Worm (Caenorhabditis elegans) whole organism, L2 larva: Measurements from ENCODE around the gene sdz-28.
A peak's percentile ranks its signal among the peaks of the same experiment; 100 is the strongest.

Experiments
- alr-1 ChIP-seq: fragments of 150-350 bp; optimal IDR thresholded peaks from 2 replicates; lab custom pipeline; 2014; ENCODE audit warnings: missing biosample characterization, missing genetic modification characterization
- blmp-1 ChIP-seq: sonication (generic microtip); optimal IDR thresholded peaks from 2 replicates; lab custom pipeline; 2017; ENCODE audit warnings: missing genetic modification characterization, mild to moderate bottlenecking, missing compliant biosample characterization, antibody characterized with exemption, moderate library complexity; ENCODE audit not compliant: insufficient read depth
- ceh-16 ChIP-seq: fragments of 150-350 bp; optimal IDR thresholded peaks from 2 replicates; lab custom pipeline; 2014; ENCODE audit warnings: missing biosample characterization, missing genetic modification characterization
- ceh-82 ChIP-seq: fragments of 150-350 bp; optimal IDR thresholded peaks from 2 replicates; lab custom pipeline; 2014; ENCODE audit warnings: missing biosample characterization, missing genetic modification characterization
- dmd-4 ChIP-seq: sonication (generic microtip); optimal IDR thresholded peaks from 2 replicates; lab custom pipeline; 2017; ENCODE audit warnings: missing biosample characterization, missing genetic modification characterization
- egl-27 ChIP-seq: sonication (generic microtip); optimal IDR thresholded peaks from 3 replicates; lab custom pipeline; 2017; ENCODE audit warnings: missing biosample characterization, missing genetic modification reagents, missing genetic modification characterization
- elt-1 ChIP-seq: fragments of 150-350 bp; optimal IDR thresholded peaks from 2 replicates; lab custom pipeline; 2014; ENCODE audit warnings: missing biosample characterization, missing genetic modification characterization
- elt-3 ChIP-seq: sonication (generic microtip); optimal IDR thresholded peaks from 2 replicates; lab custom pipeline; 2017; ENCODE audit warnings: missing biosample characterization, missing genetic modification characterization
- fos-1 ChIP-seq: fragments of 150-350 bp; optimal IDR thresholded peaks from 2 replicates; lab custom pipeline; 2014; ENCODE audit warnings: missing biosample characterization, missing genetic modification characterization
- gmeb-1 ChIP-seq: fragments of 150-350 bp; optimal IDR thresholded peaks from 2 replicates; lab custom pipeline; 2014; ENCODE audit warnings: missing biosample characterization, missing genetic modification characterization
- lin-11 ChIP-seq: fragments of 150-350 bp; sonication (generic microtip); optimal IDR thresholded peaks from 2 replicates; lab custom pipeline; 2014; ENCODE audit warnings: missing biosample characterization, missing genetic modification characterization, inconsistent platforms, mixed read lengths
- lin-13 ChIP-seq: fragments of 150-350 bp; optimal IDR thresholded peaks from 2 replicates; lab custom pipeline; 2014; ENCODE audit warnings: missing biosample characterization, missing genetic modification reagents, missing genetic modification characterization
- mab-5 ChIP-seq: fragments of 150-350 bp; optimal IDR thresholded peaks from 2 replicates; lab custom pipeline; 2014; ENCODE audit warnings: missing biosample characterization, missing genetic modification characterization
- mbf-1 ChIP-seq: sonication (generic microtip); optimal IDR thresholded peaks from 2 replicates; lab custom pipeline; 2017; ENCODE audit warnings: missing biosample characterization, missing genetic modification characterization
- mdl-1 ChIP-seq, 2 experiments: fragments of 150-350 bp in 1 of 2; sonication (generic microtip) in 1 of 2; optimal IDR thresholded peaks; 2 replicates each; lab custom pipeline; 2017; ENCODE audit warnings: missing biosample characterization in 2 of 2, missing genetic modification characterization in 2 of 2
- nhr-10 ChIP-seq: sonication (generic microtip); optimal IDR thresholded peaks from 2 replicates; lab custom pipeline; 2017; ENCODE audit warnings: missing biosample characterization, missing genetic modification characterization
- nhr-11 ChIP-seq: fragments of 150-350 bp; optimal IDR thresholded peaks from 2 replicates; lab custom pipeline; 2014; ENCODE audit warnings: missing biosample characterization, missing genetic modification characterization
- nhr-12 ChIP-seq: fragments of 150-350 bp; optimal IDR thresholded peaks from 2 replicates; lab custom pipeline; 2014; ENCODE audit warnings: missing biosample characterization, missing genetic modification characterization
- nhr-21 ChIP-seq: fragments of 150-350 bp; optimal IDR thresholded peaks from 2 replicates; lab custom pipeline; 2014; ENCODE audit warnings: missing biosample characterization, missing genetic modification characterization
- nhr-23 ChIP-seq: fragments of 150-350 bp; optimal IDR thresholded peaks from 2 replicates; lab custom pipeline; 2014; ENCODE audit warnings: missing biosample characterization, missing genetic modification reagents, missing genetic modification characterization
- nhr-25 ChIP-seq: fragments of 150-350 bp; sonication (generic microtip); optimal IDR thresholded peaks from 3 replicates; lab custom pipeline; 2014; ENCODE audit warnings: missing biosample characterization, missing genetic modification characterization
- nhr-6 ChIP-seq: fragments of 150-350 bp; optimal IDR thresholded peaks from 2 replicates; lab custom pipeline; 2014; ENCODE audit warnings: missing biosample characterization, missing genetic modification characterization
- nhr-77 ChIP-seq: fragments of 150-350 bp; optimal IDR thresholded peaks from 2 replicates; lab custom pipeline; 2014; ENCODE audit warnings: missing biosample characterization, missing genetic modification characterization
- peb-1 ChIP-seq: fragments of 150-350 bp; optimal IDR thresholded peaks from 2 replicates; lab custom pipeline; 2014; ENCODE audit warnings: missing biosample characterization, missing genetic modification characterization
- skn-1 ChIP-seq: sonication (generic microtip); optimal IDR thresholded peaks from 2 replicates; lab custom pipeline; 2017; ENCODE audit warnings: missing biosample characterization, missing genetic modification characterization
- sma-3 ChIP-seq: sonication (generic microtip); optimal IDR thresholded peaks from 2 replicates; lab custom pipeline; 2016; ENCODE audit warnings: missing genetic modification reagents, missing genetic modification characterization, missing compliant biosample characterization
- sma-9 ChIP-seq, 2 experiments: fragments of 150-350 bp in 1 of 2; sonication (generic microtip) in 1 of 2; optimal IDR thresholded peaks; 2 replicates each; lab custom pipeline; 2014 to 2016; ENCODE audit warnings: missing genetic modification characterization in 2 of 2, mild to moderate bottlenecking in 1 of 2, missing biosample characterization in 1 of 2, missing compliant biosample characterization in 1 of 2, missing genetic modification reagents in 1 of 2, moderate library complexity in 1 of 2
- snpc-4 ChIP-seq: fragments of 150-350 bp; optimal IDR thresholded peaks from 2 replicates; lab custom pipeline; 2014; ENCODE audit warnings: missing biosample characterization, missing genetic modification characterization
- unc-39 ChIP-seq: fragments of 150-350 bp; optimal IDR thresholded peaks from 2 replicates; lab custom pipeline; 2014; ENCODE audit warnings: missing biosample characterization, missing genetic modification characterization
- unc-55 ChIP-seq: fragments of 150-350 bp; sonication (generic microtip); optimal IDR thresholded peaks from 3 replicates; lab custom pipeline; 2014; ENCODE audit warnings: missing biosample characterization, missing genetic modification reagents, missing genetic modification characterization
- ztf-1 ChIP-seq: fragments of 200-800 bp; sonication (Bioruptor generic); conservative IDR thresholded peaks from 2 replicates; pipeline ENCODE4 v1.3.6; 2022; ENCODE audit warnings: missing genetic modification characterization, missing compliant biosample characterization
- ztf-11 ChIP-seq: sonication (generic microtip); optimal IDR thresholded peaks from 2 replicates; lab custom pipeline; 2017; ENCODE audit warnings: missing biosample characterization, missing genetic modification characterization

sdz-28 gene

DNA sequence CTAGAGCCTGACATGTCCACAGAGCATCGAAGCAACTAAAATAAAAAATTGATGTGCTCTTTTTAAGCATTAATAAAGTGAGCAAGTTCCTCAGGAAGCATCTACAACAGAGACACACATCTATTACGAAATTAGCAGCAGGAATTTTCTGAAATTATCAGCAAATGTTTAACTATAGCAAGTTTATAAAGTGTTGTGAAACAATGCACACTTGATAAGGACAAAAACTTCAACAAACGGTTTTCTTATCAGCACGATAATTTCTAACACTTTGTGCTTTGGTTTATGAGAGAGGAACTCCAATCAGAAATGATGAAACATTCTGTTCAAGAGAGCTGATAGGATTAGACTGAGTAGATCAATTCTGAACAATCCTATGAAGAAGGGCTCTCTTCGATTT lies 40.3 kb upstream of the sdz-28 start, which contains the start of gene trpl-5:
Gene trpl-5, minus strand, starts transcription at position 32 of the 400 bp plus-strand sequence.
- no peak for TF ChIP-seq elt-1 (tag; lab: Kevin White, UChicago)
- no peak for TF ChIP-seq ceh-16
- TF ChIP-seq fos-1 (tag; lab: Kevin White, UChicago): peak; percentile 94
- TF ChIP-seq nhr-21: no peak
- TF ChIP-seq gmeb-1: peak; percentile 22
- TF ChIP-seq blmp-1 (tag; lab: Kevin White, UChicago): no peak

DNA sequence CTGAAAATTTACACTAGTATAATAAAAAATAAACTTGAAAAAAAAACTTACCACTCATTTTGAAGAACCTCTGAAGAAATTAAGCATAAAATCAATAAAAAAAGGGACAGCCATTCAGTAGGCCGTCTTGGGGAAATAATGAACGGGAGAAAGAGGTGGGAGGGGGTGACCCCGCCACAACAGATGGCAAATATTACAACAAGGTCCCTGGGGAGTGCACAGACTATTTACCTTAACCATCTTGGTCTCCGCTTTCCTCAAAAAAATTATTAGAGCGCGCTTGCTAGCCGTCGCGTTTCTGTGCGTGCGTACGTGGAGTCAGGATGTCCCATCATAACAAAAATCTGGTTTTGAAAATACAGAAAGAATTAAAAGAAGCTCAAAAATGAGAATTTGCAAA lies 38.9 kb upstream of the sdz-28 start, which contains the start of gene T16A1.10:
Gene T16A1.10, minus strand, starts transcription at position 123 of the 400 bp plus-strand sequence.
- no peak for TF ChIP-seq blmp-1 (tag; lab: Kevin White, UChicago)
- TF ChIP-seq nhr-23 (tag; lab: Kevin White, UChicago): no peak
- no peak for TF ChIP-seq nhr-10
- TF ChIP-seq nhr-11: no peak
- TF ChIP-seq nhr-77 (tag; lab: Kevin White, UChicago): no peak
- no peak for TF ChIP-seq ztf-11 (tag; lab: Kevin White, UChicago)
- no peak for TF ChIP-seq unc-55 (GFP tag; lab: Kevin White, UChicago)
- no peak for TF ChIP-seq sma-3 (GFP tag; lab: Kevin White, UChicago)
- TF ChIP-seq ceh-16: no peak

DNA sequence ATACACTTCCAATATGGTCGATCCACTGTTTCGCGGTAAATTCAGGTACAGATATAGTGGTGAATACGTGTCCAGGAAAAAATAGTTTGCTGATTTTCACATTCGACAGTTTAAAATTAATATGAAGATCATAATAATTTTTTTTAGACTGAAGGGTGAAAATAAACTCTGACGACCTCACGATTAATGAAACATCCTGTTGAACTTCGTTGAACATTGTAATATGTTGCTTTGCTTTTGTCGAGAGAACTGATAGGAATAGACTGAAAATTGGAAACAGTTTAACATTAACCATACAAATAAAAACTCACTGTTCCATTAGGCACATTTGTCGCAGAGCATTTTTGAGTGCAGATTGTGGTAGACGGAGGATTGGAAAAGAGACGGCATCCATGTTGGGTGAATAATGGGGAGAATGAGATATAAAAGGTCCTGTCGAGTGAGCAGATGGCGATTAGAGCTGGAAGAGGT lies 37.4 kb upstream of the sdz-28 start, which contains the start of gene fbxb-37:
Gene fbxb-37, minus strand, starts transcription at position 421 of the 471 bp plus-strand sequence.
- TF ChIP-seq skn-1 (tag; lab: Kevin White, UChicago): no peak
- TF ChIP-seq nhr-6 (tag; lab: Kevin White, UChicago): no peak
- no peak for TF ChIP-seq peb-1
- TF ChIP-seq sma-3 (GFP tag; lab: Kevin White, UChicago): no peak

DNA sequence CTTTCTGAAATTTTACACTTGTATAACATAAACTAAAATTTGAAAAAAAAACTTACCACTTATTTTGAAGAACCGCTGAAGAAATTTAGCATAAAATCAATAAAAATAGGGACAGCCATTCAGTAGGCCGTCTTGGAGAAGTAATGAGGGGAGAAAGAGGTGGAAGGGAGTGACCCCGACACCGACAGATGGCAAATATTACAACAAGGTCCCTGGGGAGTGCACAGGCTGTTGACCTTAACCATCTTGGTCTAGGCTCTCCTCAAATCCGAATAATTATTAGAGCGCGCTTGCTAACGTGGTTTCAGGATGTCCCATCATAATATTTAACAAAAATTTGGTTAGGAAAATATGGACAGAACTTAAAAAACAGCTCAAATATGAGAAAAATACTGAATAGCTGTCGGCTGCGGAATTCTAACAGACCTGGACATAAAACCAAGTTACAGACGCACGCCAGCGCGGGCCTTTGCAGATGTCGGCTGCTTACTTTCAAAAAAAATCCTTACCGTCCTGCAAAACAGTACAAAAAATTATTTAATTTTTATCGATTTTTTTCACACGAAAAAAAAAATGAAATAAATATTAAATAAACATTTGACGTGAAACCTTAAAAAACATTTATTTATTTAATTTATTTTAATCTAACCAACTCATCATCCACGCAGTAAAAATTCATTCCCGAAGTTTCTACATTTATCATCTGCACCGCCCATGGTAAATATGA lies 35.8 kb upstream of the sdz-28 start, which contains the start of gene T16A1.2:
Gene T16A1.2, plus strand, starts transcription at position 677 of the 727 bp plus-strand sequence.
- TF ChIP-seq nhr-11 (no peak), lin-13 (no peak), nhr-12 (no peak), alr-1 (tag; lab: Kevin White, UChicago) (no peak), fos-1 (tag; lab: Kevin White, UChicago) (no peak), dmd-4 (tag; lab: Kevin White, UChicago) (no peak), egl-27 (tag; lab: Kevin White, UChicago) (no peak), peb-1 (no peak), nhr-25 (no peak), mdl-1 (tag; optimal IDR thresholded peaks at IDR 0.05; lab: Kevin White, UChicago) (no peak), nhr-10 (no peak), lin-11 (tag; lab: Kevin White, UChicago) (no peak), ceh-82 (tag; lab: Kevin White, UChicago) (no peak), unc-39 (tag; lab: Kevin White, UChicago) (no peak), elt-3 (tag; lab: Kevin White, UChicago) (no peak), snpc-4 (no peak)

DNA sequence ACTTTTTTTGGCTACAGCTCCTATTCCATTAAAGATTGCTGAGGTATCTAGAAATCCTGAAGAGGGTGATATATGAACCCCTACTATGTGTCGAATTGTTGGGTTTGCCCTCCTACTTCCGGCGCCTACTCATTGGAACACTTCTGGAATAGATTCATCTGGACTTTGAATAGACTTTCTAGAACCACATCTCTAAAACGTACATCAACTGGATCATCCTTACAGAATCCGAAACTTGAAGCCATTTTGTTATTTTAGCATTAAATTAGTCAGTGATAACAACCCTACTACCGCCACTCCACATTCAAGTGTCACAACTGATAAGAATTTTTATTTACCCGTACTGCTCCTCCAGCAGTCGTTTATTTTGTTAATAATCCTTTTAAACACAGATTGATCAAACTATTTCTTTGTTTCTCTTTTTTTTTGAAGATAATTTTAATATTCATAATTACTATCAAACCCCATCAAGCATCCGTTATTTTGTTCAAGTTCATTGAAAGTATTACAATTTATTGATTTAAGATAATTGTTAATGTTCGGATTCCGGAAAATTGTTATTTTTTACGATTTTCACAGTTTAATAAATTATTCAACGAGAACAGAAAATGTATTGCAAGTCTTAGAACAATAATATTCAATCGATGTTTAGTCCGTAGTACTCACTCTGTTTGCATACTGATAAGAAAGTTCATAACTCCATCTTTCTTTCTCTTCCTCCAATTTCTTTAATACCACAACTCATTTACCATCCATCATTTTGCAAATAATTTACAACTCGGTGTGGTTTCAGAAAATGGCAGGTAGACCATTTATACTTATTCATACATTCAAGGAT lies 31.5 kb upstream of the sdz-28 start, which contains the start of gene math-42:
Gene math-42, plus strand, starts transcription at position 788 of the 838 bp plus-strand sequence.
- TF ChIP-seq fos-1 (tag; lab: Kevin White, UChicago) (peak; percentile 76), mbf-1 (no peak)

DNA sequence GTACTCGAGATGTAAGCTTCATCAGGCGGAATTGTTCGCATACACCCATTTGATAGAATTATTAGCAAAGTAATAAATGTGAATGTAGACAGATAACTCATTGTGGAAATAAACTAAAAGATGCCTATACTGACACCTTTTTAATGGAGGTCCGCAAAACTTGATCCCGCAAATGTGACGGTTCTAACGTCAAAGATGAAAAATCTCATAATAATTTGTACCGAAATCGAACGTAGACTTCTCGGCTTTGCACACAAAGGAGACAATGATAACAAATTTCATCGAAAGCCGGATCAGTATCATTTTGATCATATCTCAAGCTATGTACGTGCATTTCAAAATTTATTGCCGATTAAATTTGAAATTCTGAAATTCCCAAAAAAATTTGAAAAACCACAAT lies 22.6 kb upstream of the sdz-28 start, which contains the start of gene R52.4:
Gene R52.4, minus strand, starts transcription at position 101 of the 400 bp plus-strand sequence.
- TF ChIP-seq nhr-23 (tag; lab: Kevin White, UChicago) (no peak), nhr-77 (tag; lab: Kevin White, UChicago) (no peak), ztf-1 (no peak), sma-9 (GFP tag; optimal IDR thresholded peaks at IDR 0.05; lab: Kevin White, UChicago) (no peak), sma-9 (tag; optimal IDR thresholded peaks at IDR 0.05; lab: Kevin White, UChicago) (no peak), mab-5 (tag; lab: Kevin White, UChicago) (no peak)
- TF ChIP-seq, all 48 proteins: peak for 0
